Worm (Caenorhabditis elegans) whole organism, L3 larva: ENCODE measurements around the gene R02F2.6.

ENCODE experiments used
- daf-12 ChIP-seq: fragments of 150-350 bp; optimal IDR thresholded peaks from 2 replicates; lab custom pipeline; 2014; ENCODE audit warnings: missing biosample characterization, missing genetic modification reagents, missing genetic modification characterization
- elt-2 ChIP-seq: sonication (generic microtip); optimal IDR thresholded peaks from 2 replicates; lab custom pipeline; 2016; ENCODE audit warnings: missing genetic modification reagents, mild to moderate bottlenecking, missing genetic modification characterization, missing compliant biosample characterization
- elt-3 ChIP-seq, 3 experiments: fragments of 150-350 bp in 1 of 3; sonication (generic microtip) in 2 of 3; optimal IDR thresholded peaks; 2 replicates in 2 of 3; 4 replicates in 1 of 3; lab custom pipeline; 2014 to 2017; ENCODE audit warnings: missing biosample characterization in 3 of 3, missing genetic modification characterization in 3 of 3
- lin-39 ChIP-seq: fragments of 150-350 bp; optimal IDR thresholded peaks from 2 replicates; lab custom pipeline; 2018; ENCODE audit warnings: missing biosample characterization, missing genetic modification reagents, missing genetic modification characterization
- nhr-76 ChIP-seq: fragments of 150-350 bp; sonication (generic microtip); optimal IDR thresholded peaks from 5 replicates; lab custom pipeline; 2014; ENCODE audit warnings: missing biosample characterization, missing genetic modification characterization
- pha-4 ChIP-seq: fragments of 150-350 bp; optimal IDR thresholded peaks from 2 replicates; lab custom pipeline; 2014; ENCODE audit warnings: missing biosample characterization, missing genetic modification reagents, missing genetic modification characterization
- skn-1 ChIP-seq: fragments of 150-350 bp; optimal IDR thresholded peaks from 2 replicates; lab custom pipeline; 2014; ENCODE audit warnings: missing biosample characterization, missing genetic modification characterization
- snpc-4 ChIP-seq: fragments of 150-350 bp; optimal IDR thresholded peaks from 2 replicates; lab custom pipeline; 2014; ENCODE audit warnings: missing biosample characterization, missing genetic modification characterization
- tbx-2 ChIP-seq: sonication (generic microtip); optimal IDR thresholded peaks from 2 replicates; lab custom pipeline; 2016; ENCODE audit warnings: mild to moderate bottlenecking, missing genetic modification characterization, missing compliant biosample characterization
- ztf-11 ChIP-seq: fragments of 150-350 bp; optimal IDR thresholded peaks from 2 replicates; lab custom pipeline; 2014; ENCODE audit warnings: missing biosample characterization, missing genetic modification characterization

ce11 chrIII:5505474-5506022, 26.8 kb upstream of the R02F2.6 start:
- TF ChIP-seq pha-4 (tag; lab: Kevin White, UChicago): no peak
- no peak for TF ChIP-seq elt-2 (tag; lab: Kevin White, UChicago)
- TF ChIP-seq daf-12 (tag; lab: Kevin White, UChicago): no peak
- TF ChIP-seq lin-39: no peak
- TF ChIP-seq snpc-4 (tag; lab: Kevin White, UChicago): no peak
- TF ChIP-seq skn-1: no peak
- TF ChIP-seq tbx-2 (tag; lab: Kevin White, UChicago): no peak
- TF ChIP-seq nhr-76 (tag; lab: Kevin White, UChicago): no peak
- TF ChIP-seq elt-3 (tag; optimal IDR thresholded peaks at IDR 0.05; lab: Kevin White, UChicago): no peak
- TF ChIP-seq ztf-11: no peak
